Fruit fly (Drosophila melanogaster) whole organism, embryonic: ENCODE data around the gene CG43954.
A peak's percentile ranks its signal among the peaks of the same experiment; 100 is the strongest.

ENCODE experiments used
- ATbp ChIP-seq: fragments of 200-800 bp; sonication (Bioruptor generic); optimal IDR thresholded peaks from 2 replicates; lab custom pipeline; 2017; ENCODE audit warnings: missing biosample characterization, mild to moderate bottlenecking, missing genetic modification characterization, missing genetic modification reagents
- Bgb ChIP-seq: fragments of 200-800 bp; sonication (Bioruptor generic); IDR thresholded peaks from 2 replicates; pipeline ENCODE4 v1.3.6; 2022; ENCODE audit warnings: missing biosample characterization, missing genetic modification characterization; ENCODE audit not compliant: partially characterized antibody
- Bteb2 ChIP-seq: fragments of 200-800 bp; sonication (Bioruptor generic); optimal IDR thresholded peaks from 2 replicates; lab custom pipeline; 2016; ENCODE audit warnings: missing biosample characterization, missing genetic modification characterization
- CG10321 ChIP-seq: fragments of 200-800 bp; sonication (Bioruptor generic); IDR thresholded peaks from 2 replicates; pipeline ENCODE4 v1.3.6; 2022; ENCODE audit warnings: missing biosample characterization, missing genetic modification characterization
- CG10959 ChIP-seq: fragments of 200-800 bp; sonication (Bioruptor generic); IDR thresholded peaks from 2 replicates; pipeline ENCODE4 v1.3.6; 2022; ENCODE audit warnings: missing biosample characterization, missing genetic modification characterization
- CG10979 ChIP-seq: fragments of 200-800 bp; sonication (Bioruptor generic); optimal IDR thresholded peaks from 2 replicates; lab custom pipeline; 2018; ENCODE audit warnings: missing biosample characterization, mild to moderate bottlenecking, missing genetic modification characterization, moderate library complexity
- CG13296 ChIP-seq: fragments of 200-800 bp; sonication (Bioruptor generic); optimal IDR thresholded peaks from 3 replicates; lab custom pipeline; 2018; ENCODE audit warnings: missing biosample characterization, mild to moderate bottlenecking, missing genetic modification characterization
- CG17361 ChIP-seq: fragments of 200-800 bp; sonication (Bioruptor generic); IDR thresholded peaks from 3 replicates; pipeline ENCODE4 v1.3.6; 2022; ENCODE audit warnings: missing biosample characterization, missing genetic modification characterization
- CG17385 ChIP-seq: fragments of 200-800 bp; sonication (Bioruptor generic); optimal IDR thresholded peaks from 3 replicates; lab custom pipeline; 2018; ENCODE audit warnings: missing biosample characterization, mild to moderate bottlenecking, missing genetic modification characterization
- CG17829 ChIP-seq: fragments of 200-800 bp; optimal IDR thresholded peaks from 2 replicates; lab custom pipeline; 2019; ENCODE audit warnings: missing biosample characterization, mild to moderate bottlenecking, missing genetic modification characterization, moderate library complexity
- CG2199 ChIP-seq: fragments of 200-800 bp; sonication (Bioruptor generic); IDR thresholded peaks from 3 replicates; pipeline ENCODE4 v1.3.6; 2022; ENCODE audit warnings: missing biosample characterization, missing genetic modification characterization
- CG30020 ChIP-seq: fragments of 200-800 bp; optimal IDR thresholded peaks from 2 replicates; lab custom pipeline; 2019; ENCODE audit warnings: missing biosample characterization, mild to moderate bottlenecking, missing genetic modification characterization, moderate library complexity
- CG31224 ChIP-seq: fragments of 200-800 bp; sonication (Bioruptor generic); IDR thresholded peaks from 2 replicates; pipeline ENCODE4 v1.3.6; 2022; ENCODE audit warnings: missing biosample characterization, missing genetic modification characterization
- CG31441 ChIP-seq: fragments of 200-800 bp; sonication (Bioruptor generic); IDR thresholded peaks from 2 replicates; pipeline ENCODE4 v1.3.6; 2022; ENCODE audit warnings: missing biosample characterization, missing genetic modification characterization
- CG32772 ChIP-seq: fragments of 200-800 bp; sonication (Bioruptor generic); IDR thresholded peaks from 2 replicates; pipeline ENCODE4 v1.3.6; 2022; ENCODE audit warnings: missing biosample characterization, missing genetic modification characterization
- CG33213 ChIP-seq: fragments of 200-800 bp; sonication (Bioruptor generic); optimal IDR thresholded peaks from 3 replicates; lab custom pipeline; 2016; ENCODE audit warnings: missing biosample characterization, missing genetic modification characterization
- CG4404 ChIP-seq: fragments of 200-800 bp; sonication (Bioruptor generic); IDR thresholded peaks from 2 replicates; pipeline ENCODE4 v1.3.6; 2022; ENCODE audit warnings: missing biosample characterization, missing genetic modification characterization
- CG4730 ChIP-seq: fragments of 200-800 bp; sonication (Bioruptor generic); IDR thresholded peaks from 2 replicates; pipeline ENCODE4 v1.3.6; 2022; ENCODE audit warnings: missing biosample characterization, missing genetic modification characterization
- CG6854 ChIP-seq: fragments of 200-800 bp; sonication (Bioruptor generic); optimal IDR thresholded peaks from 3 replicates; lab custom pipeline; 2017; ENCODE audit warnings: missing biosample characterization, mild to moderate bottlenecking, missing genetic modification characterization
- CG8388 ChIP-seq: fragments of 200-800 bp; sonication (Bioruptor generic); optimal IDR thresholded peaks from 2 replicates; lab custom pipeline; 2019; ENCODE audit warnings: missing biosample characterization, mild to moderate bottlenecking, missing genetic modification characterization, moderate library complexity
- CG9215 ChIP-seq: fragments of 200-800 bp; sonication (Bioruptor generic); IDR thresholded peaks from 2 replicates; pipeline ENCODE4 v1.3.6; 2022; ENCODE audit warnings: missing biosample characterization, missing genetic modification characterization
- CG9876 ChIP-seq: fragments of 200-800 bp; sonication (Bioruptor generic); optimal IDR thresholded peaks from 2 replicates; lab custom pipeline; 2016; ENCODE audit warnings: missing biosample characterization, missing genetic modification characterization
- Dbx ChIP-seq: fragments of 200-800 bp; sonication (Bioruptor generic); IDR thresholded peaks from 3 replicates; pipeline ENCODE4 v1.3.6; 2022; ENCODE audit warnings: missing biosample characterization, missing genetic modification characterization
- Dref ChIP-seq: fragments of 200-800 bp; sonication (Bioruptor generic); IDR thresholded peaks from 2 replicates; pipeline ENCODE4 v1.3.6; 2022; ENCODE audit warnings: missing biosample characterization, missing genetic modification characterization
- HLH3B ChIP-seq: fragments of 200-800 bp; sonication (Bioruptor generic); IDR thresholded peaks from 2 replicates; pipeline ENCODE4 v1.3.6; 2022; ENCODE audit warnings: missing biosample characterization, missing genetic modification characterization
- HLH54F ChIP-seq: fragments of 200-800 bp; sonication (Bioruptor generic); optimal IDR thresholded peaks from 3 replicates; lab custom pipeline; 2016; ENCODE audit warnings: missing biosample characterization, missing genetic modification characterization
- MESR4 ChIP-seq: fragments of 200-800 bp; sonication (Bioruptor generic); optimal IDR thresholded peaks from 2 replicates; lab custom pipeline; 2018; ENCODE audit warnings: missing biosample characterization, mild to moderate bottlenecking, missing genetic modification characterization, moderate library complexity
- Max ChIP-seq: fragments of 200-800 bp; sonication (Bioruptor generic); optimal IDR thresholded peaks from 2 replicates; lab custom pipeline; 2016; ENCODE audit warnings: missing biosample characterization, mild to moderate bottlenecking, missing genetic modification characterization
- Mrtf ChIP-seq: fragments of 200-800 bp; sonication (Bioruptor generic); IDR thresholded peaks from 3 replicates; pipeline ENCODE4 v1.3.6; 2022; ENCODE audit warnings: missing biosample characterization, missing genetic modification characterization
- al ChIP-seq: fragments of 200-800 bp; sonication (Bioruptor generic); IDR thresholded peaks from 2 replicates; pipeline ENCODE4 v1.3.6; 2022; ENCODE audit warnings: missing biosample characterization, missing genetic modification characterization
- da ChIP-seq: fragments of 200-800 bp; sonication (Bioruptor generic); optimal IDR thresholded peaks from 2 replicates; lab custom pipeline; 2016; ENCODE audit warnings: missing biosample characterization, missing genetic modification characterization
- dmrt11E ChIP-seq: fragments of 200-800 bp; sonication (Bioruptor generic); optimal IDR thresholded peaks from 3 replicates; lab custom pipeline; 2018; ENCODE audit warnings: missing biosample characterization, mild to moderate bottlenecking, missing genetic modification characterization, moderate library complexity
- esg ChIP-seq: fragments of 200-800 bp; sonication (Bioruptor generic); conservative IDR thresholded peaks from 2 replicates; pipeline ENCODE4 v1.3.6; 2022; ENCODE audit warnings: missing biosample characterization, missing genetic modification characterization
- gro ChIP-seq: fragments of 200-800 bp; sonication (Bioruptor generic); optimal IDR thresholded peaks from 2 replicates; lab custom pipeline; 2016; ENCODE audit warnings: missing biosample characterization, missing genetic modification characterization
- kni ChIP-seq: fragments of 200-800 bp; sonication (Bioruptor generic); optimal IDR thresholded peaks from 3 replicates; lab custom pipeline; 2017; ENCODE audit warnings: mild to moderate bottlenecking, missing biosample characterization, missing genetic modification reagents, missing genetic modification characterization
- lilli ChIP-seq: fragments of 200-800 bp; sonication (Bioruptor generic); optimal IDR thresholded peaks from 3 replicates; lab custom pipeline; 2016; ENCODE audit warnings: missing biosample characterization, missing genetic modification characterization
- lola ChIP-seq, 3 experiments: fragments of >200 bp in 2 of 3; fragments of 200-800 bp in 1 of 3; sonication (Bioruptor generic) in 1 of 3; optimal IDR thresholded peaks; 2 replicates each; lab custom pipeline; 2017 to 2019; ENCODE audit warnings: missing biosample characterization in 3 of 3, missing genetic modification characterization in 3 of 3, mild to moderate bottlenecking in 1 of 3, moderate library complexity in 1 of 3
- nau ChIP-seq: fragments of 200-800 bp; sonication (Bioruptor generic); optimal IDR thresholded peaks from 3 replicates; lab custom pipeline; 2017; ENCODE audit warnings: missing biosample characterization, mild to moderate bottlenecking, missing genetic modification characterization, missing genetic modification reagents
- onecut ChIP-seq: fragments of 200-800 bp; sonication (Bioruptor generic); IDR thresholded peaks from 2 replicates; pipeline ENCODE4 v1.3.6; 2022; ENCODE audit warnings: missing biosample characterization, missing genetic modification characterization
- org-1 ChIP-seq: fragments of 200-800 bp; sonication (Bioruptor generic); optimal IDR thresholded peaks from 2 replicates; lab custom pipeline; 2017; ENCODE audit warnings: missing biosample characterization, missing genetic modification characterization
- pan ChIP-seq, 4 experiments: fragments of >200 bp in 3 of 4; fragments of 200-800 bp in 1 of 4; sonication (Bioruptor generic) in 1 of 4; optimal IDR thresholded peaks in 3 of 4; IDR thresholded peaks in 1 of 4; 2 replicates each; pipeline versions ENCODE4 v1.3.6 to Lab custom; 2017 to 2022; ENCODE audit warnings: missing biosample characterization in 2 of 4, missing genetic modification characterization in 2 of 4, mixed read lengths in 1 of 4
- peb ChIP-seq: fragments of 200-800 bp; sonication (Bioruptor generic); IDR thresholded peaks from 2 replicates; pipeline ENCODE4 v1.3.6; 2022; ENCODE audit warnings: missing biosample characterization, missing genetic modification characterization
- ro ChIP-seq: fragments of 200-800 bp; sonication (Bioruptor generic); IDR thresholded peaks from 2 replicates; pipeline ENCODE4 v1.3.6; 2022; ENCODE audit warnings: missing biosample characterization, missing genetic modification characterization
- run ChIP-seq: fragments of 200-800 bp; sonication (Bioruptor generic); optimal IDR thresholded peaks from 3 replicates; lab custom pipeline; 2018; ENCODE audit warnings: missing biosample characterization, mild to moderate bottlenecking, missing genetic modification characterization
- shn ChIP-seq: fragments of 200-800 bp; sonication (Bioruptor generic); optimal IDR thresholded peaks from 3 replicates; lab custom pipeline; 2016; ENCODE audit warnings: missing biosample characterization, missing genetic modification characterization
- sna ChIP-seq: fragments of 200-800 bp; sonication (Bioruptor generic); IDR thresholded peaks from 2 replicates; pipeline ENCODE4 v1.3.6; 2022; ENCODE audit warnings: missing biosample characterization, missing genetic modification characterization; ENCODE audit not compliant: partially characterized antibody
- sr ChIP-seq: fragments of 200-800 bp; sonication (Bioruptor generic); IDR thresholded peaks from 3 replicates; pipeline ENCODE4 v1.3.6; 2022; ENCODE audit warnings: missing biosample characterization, missing genetic modification characterization
- zf30C ChIP-seq: fragments of 200-800 bp; sonication (Bioruptor generic); optimal IDR thresholded peaks from 3 replicates; lab custom pipeline; 2018; ENCODE audit warnings: missing biosample characterization, mild to moderate bottlenecking, missing genetic modification characterization

CG43954 gene

DNA sequence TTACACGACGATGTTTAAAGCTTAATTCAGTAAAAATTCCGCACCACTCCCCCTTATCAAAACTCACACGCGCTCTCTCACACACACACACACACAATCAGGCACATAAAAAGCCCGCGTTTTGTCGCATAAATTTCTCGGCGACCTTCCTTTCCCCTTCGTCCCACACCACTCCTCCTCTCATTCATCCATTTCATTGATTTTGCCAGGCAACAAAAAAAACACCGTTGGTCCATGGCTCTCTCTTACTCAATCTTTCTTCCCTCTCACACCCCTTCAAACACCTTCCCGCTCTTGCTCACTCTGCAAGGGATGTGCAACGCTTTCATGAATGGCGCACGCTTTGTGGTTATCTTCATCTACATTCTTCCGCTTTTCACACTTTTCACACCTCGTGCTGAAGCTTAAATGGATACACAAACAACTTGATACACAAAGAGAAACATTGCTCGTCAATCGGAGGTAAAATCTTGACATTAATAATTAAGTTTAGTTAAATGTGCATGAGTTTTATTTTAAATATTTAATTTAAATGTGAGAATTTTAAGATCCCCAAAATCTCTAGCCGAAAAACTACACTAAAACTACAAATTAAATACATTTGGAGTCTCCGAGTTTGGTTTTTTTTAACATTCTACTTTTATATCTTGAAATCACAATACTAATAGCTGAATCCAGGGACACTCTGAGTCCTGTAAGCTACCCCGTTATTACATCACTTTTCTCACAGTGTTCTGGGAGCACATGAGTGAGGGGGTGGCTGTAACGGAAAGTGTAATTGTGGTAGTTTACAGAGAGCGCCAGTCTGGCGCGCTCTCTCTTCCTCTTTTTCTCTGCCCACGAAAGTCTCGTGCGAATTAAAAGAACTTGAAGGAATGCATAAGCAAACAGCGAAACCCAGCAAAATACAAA, 51.3 kb downstream of the CG43954 start (continued):
- peak; percentile 95 for TF ChIP-seq CG17829
- peak; percentile 91 for TF ChIP-seq shn (GFP tag; lab: Kevin White, UChicago)
- peak; percentile 89 for TF ChIP-seq gro
- TF ChIP-seq esg = peak; percentile 94
- TF ChIP-seq zf30C (GFP tag; lab: Kevin White, UChicago) = peak; percentile 87
- TF ChIP-seq CG2199 = peak; percentile 94
- TF ChIP-seq ro (GFP tag; lab: Robert Waterston, UW) = peak; percentile 82
- TF ChIP-seq kni (GFP tag; lab: Kevin White, UChicago) = peak; percentile 78
- peak; percentile 30 for TF ChIP-seq MESR4 (GFP tag; lab: Kevin White, UChicago)
- peak; percentile 92 for TF ChIP-seq peb (GFP tag; lab: Robert Waterston, UW)
- TF ChIP-seq HLH3B (GFP tag; lab: Robert Waterston, UW) = peak; percentile 96
- no peak for TF ChIP-seq Dref (GFP tag; lab: Robert Waterston, UW)
- TF ChIP-seq CG8388 (GFP tag; lab: Kevin White, UChicago) = peak; percentile 97
- peak; percentile 93 for TF ChIP-seq dmrt11E (tag; lab: Kevin White, UChicago)
- no peak for TF ChIP-seq pan (optimal IDR thresholded peaks at IDR 0.05; lab: Kevin White, UChicago)
- TF ChIP-seq pan (GFP tag; optimal IDR thresholded peaks at IDR 0.05 in 1 of 2, IDR thresholded peaks at IDR 0.05 in 1 of 2) = peak in 1 of 2 experiments; percentile 95
- peak; percentile 44; the same call in 1 of the 2 replicates for TF ChIP-seq Bgb
- peak; percentile 99 for TF ChIP-seq CG31441 (GFP tag; lab: Robert Waterston, UW)
- peak; percentile 86 for TF ChIP-seq al (GFP tag; lab: Robert Waterston, UW)
- TF ChIP-seq lola (GFP tag; optimal IDR thresholded peaks at IDR 0.05; lab: Kevin White, UChicago) = peak in 1 of 3 experiments; percentile 96
- TF ChIP-seq CG10321 (GFP tag; lab: Robert Waterston, UW) = peak; percentile 64; the same call in 1 of the 2 replicates
- TF ChIP-seq da (GFP tag; lab: Kevin White, UChicago) = peak; percentile 71
- TF ChIP-seq Mrtf (GFP tag; lab: Robert Waterston, UW) = peak; percentile 91
- peak; percentile 97 for TF ChIP-seq CG13296 (GFP tag; lab: Kevin White, UChicago)
- peak; percentile 77 for TF ChIP-seq CG30020 (tag; lab: Kevin White, UChicago)
- peak; percentile 93 for TF ChIP-seq CG9215 (GFP tag; lab: Robert Waterston, UW)
- peak; percentile 95 for TF ChIP-seq CG6854 (GFP tag; lab: Kevin White, UChicago)
- TF ChIP-seq CG4404 (GFP tag; lab: Robert Waterston, UW) = peak; percentile 88
- TF ChIP-seq sr (GFP tag; lab: Robert Waterston, UW) = peak; percentile 77; the same call in 2 of the 3 replicates
- peak; percentile 88 for TF ChIP-seq CG33213 (GFP tag; lab: Kevin White, UChicago)
- peak; percentile 100 for TF ChIP-seq CG17361 (GFP tag; lab: Robert Waterston, UW)
- peak; percentile 90 for TF ChIP-seq CG4730 (GFP tag; lab: Robert Waterston, UW)
- peak; percentile 98 for TF ChIP-seq Max (GFP tag; lab: Kevin White, UChicago)
- TF ChIP-seq CG9876 (GFP tag; lab: Kevin White, UChicago) = peak; percentile 66
- TF ChIP-seq Dbx (GFP tag; lab: Robert Waterston, UW) = peak; percentile 94
- peak; percentile 95 for TF ChIP-seq lilli
- TF ChIP-seq nau (GFP tag; lab: Kevin White, UChicago) = peak; percentile 97
- TF ChIP-seq CG31224 (GFP tag; lab: Robert Waterston, UW) = peak; percentile 92
- TF ChIP-seq CG17385 (GFP tag; lab: Kevin White, UChicago) = peak; percentile 94
- TF ChIP-seq onecut = peak; percentile 98
- peak; percentile 89 for TF ChIP-seq Bteb2 (GFP tag; lab: Kevin White, UChicago)
- TF ChIP-seq run (tag; lab: Kevin White, UChicago) = peak; percentile 95
- peak; percentile 97 for TF ChIP-seq org-1
- peak; percentile 84 for TF ChIP-seq CG10959 (GFP tag; lab: Robert Waterston, UW)
- TF ChIP-seq sna (GFP tag; lab: Robert Waterston, UW) = no peak
- TF ChIP-seq ATbp (GFP tag; lab: Kevin White, UChicago) = peak; percentile 98
- peak; percentile 90 for TF ChIP-seq HLH54F (GFP tag; lab: Kevin White, UChicago)
- peak; percentile 98 for TF ChIP-seq CG10979
- TF ChIP-seq CG32772 (GFP tag; lab: Robert Waterston, UW) = peak; percentile 94
